Worm (Caenorhabditis elegans): ENCODE data around the gene E01G6.2.

DNA sequence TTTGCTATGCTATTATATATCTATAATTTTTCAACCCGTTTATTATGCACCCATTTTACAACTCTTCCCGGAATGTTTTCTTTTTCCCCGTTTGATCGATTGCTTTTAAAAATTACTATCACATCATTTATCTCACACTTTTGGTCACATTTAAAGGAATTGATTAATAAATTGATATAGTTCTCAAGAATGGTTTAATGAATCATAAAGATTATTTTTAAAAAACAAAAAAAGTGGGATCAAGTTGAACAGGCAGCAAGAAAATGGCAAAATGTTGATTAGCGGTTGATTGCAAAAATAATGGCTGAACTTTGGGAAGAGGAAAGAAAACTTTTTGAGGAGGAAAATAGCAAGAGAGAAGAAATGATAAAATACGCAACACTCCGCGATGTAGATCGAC, 43.4 kb downstream of the E01G6.2 start, which contains the start of gene W06D11.5:
- TF ChIP-seq hnd-1 (tag; optimal IDR thresholded peaks at IDR 0.05): no peak
- no peak for TF ChIP-seq ceh-36 (tag; optimal IDR thresholded peaks at IDR 0.05)
- TF ChIP-seq scrt-1 (GFP tag; IDR thresholded peaks at IDR 0.05): no peak
- TF ChIP-seq tra-4 (tag; optimal IDR thresholded peaks at IDR 0.05): no peak
- TF ChIP-seq tbx-11 (GFP tag; IDR thresholded peaks at IDR 0.05): no peak
- no peak for TF ChIP-seq ama-1 (optimal IDR thresholded peaks at IDR 0.05)
- TF ChIP-seq pes-1 (GFP tag; IDR thresholded peaks at IDR 0.05): no peak
- no peak for TF ChIP-seq tbx-37 (GFP tag; conservative IDR thresholded peaks at IDR 0.05)
- TF ChIP-seq flt-1 (GFP tag; IDR thresholded peaks at IDR 0.05): no peak
- no peak for TF ChIP-seq aly-1 (tag; optimal IDR thresholded peaks at IDR 0.05)
- TF ChIP-seq hmbx-1 (tag; optimal IDR thresholded peaks at IDR 0.05): no peak
- TF ChIP-seq sea-1 (GFP tag; conservative IDR thresholded peaks at IDR 0.05): no peak
